Fruit fly (Drosophila melanogaster) whole organism, wandering third instar larva: ENCODE measurements around the gene yellow-f2.

Experiments used
- GATAd ChIP-seq: sonication (Bioruptor generic); optimal IDR thresholded peaks from 2 replicates; lab custom pipeline; 2016; ENCODE audit warnings: missing biosample characterization, missing genetic modification characterization
- Hnf4 ChIP-seq: fragments of 200-800 bp; sonication (Bioruptor generic); optimal IDR thresholded peaks from 2 replicates; lab custom pipeline; 2016; ENCODE audit warnings: missing biosample characterization, mild to moderate bottlenecking, missing genetic modification characterization
- Hr78 ChIP-seq: fragments of >200 bp; optimal IDR thresholded peaks from 2 replicates; lab custom pipeline; 2017; ENCODE audit warnings: missing biosample characterization, missing genetic modification characterization
- Hr83 ChIP-seq: fragments of 200-300 bp; sonication (Bioruptor generic); optimal IDR thresholded peaks from 2 replicates; lab custom pipeline; 2016; ENCODE audit warnings: missing biosample characterization, mild to moderate bottlenecking, missing genetic modification characterization, moderate library complexity; ENCODE audit not compliant: poor library complexity, severe bottlenecking
- Jra ChIP-seq: sonication (Bioruptor generic); optimal IDR thresholded peaks from 2 replicates; lab custom pipeline; 2016; ENCODE audit warnings: missing biosample characterization, missing genetic modification characterization
- Myc ChIP-seq: fragments of >200 bp; optimal IDR thresholded peaks from 2 replicates; lab custom pipeline; 2017
- N ChIP-seq: fragments of >200 bp; optimal IDR thresholded peaks from 2 replicates; lab custom pipeline; 2018; ENCODE audit warnings: missing biosample characterization, missing external identifiers, missing genetic modification characterization
- Sp1 ChIP-seq: fragments of 200-800 bp; sonication (Bioruptor generic); optimal IDR thresholded peaks from 3 replicates; lab custom pipeline; 2019; ENCODE audit warnings: missing biosample characterization, mild to moderate bottlenecking, missing genetic modification characterization, moderate library complexity
- dl ChIP-seq, 2 experiments: fragments of 175-275, 200-275 bp in 1 of 2; fragments of 200-275 bp in 1 of 2; sonication (Bioruptor generic); optimal IDR thresholded peaks; lab custom pipeline; 2018; ENCODE audit warnings: mild to moderate bottlenecking in 2 of 2, missing biosample characterization in 2 of 2, missing genetic modification characterization in 2 of 2, moderate library complexity in 2 of 2; ENCODE audit not compliant: partially characterized antibody in 2 of 2, insufficient read depth in 1 of 2
- pan ChIP-seq: fragments of >200 bp; optimal IDR thresholded peaks from 2 replicates; lab custom pipeline; 2017
- psq ChIP-seq: fragments of 200-800 bp; sonication (Bioruptor generic); optimal IDR thresholded peaks from 3 replicates; lab custom pipeline; 2017; ENCODE audit warnings: missing biosample characterization, mild to moderate bottlenecking, missing genetic modification characterization, moderate library complexity
- usp ChIP-seq: fragments of >200 bp; optimal IDR thresholded peaks from 2 replicates; lab custom pipeline; 2017; ENCODE audit warnings: missing biosample characterization, missing genetic modification characterization
- woc ChIP-seq: sonication (Bioruptor generic); optimal IDR thresholded peaks from 2 replicates; lab custom pipeline; 2016; ENCODE audit warnings: missing biosample characterization, mild to moderate bottlenecking, missing genetic modification characterization

DNA sequence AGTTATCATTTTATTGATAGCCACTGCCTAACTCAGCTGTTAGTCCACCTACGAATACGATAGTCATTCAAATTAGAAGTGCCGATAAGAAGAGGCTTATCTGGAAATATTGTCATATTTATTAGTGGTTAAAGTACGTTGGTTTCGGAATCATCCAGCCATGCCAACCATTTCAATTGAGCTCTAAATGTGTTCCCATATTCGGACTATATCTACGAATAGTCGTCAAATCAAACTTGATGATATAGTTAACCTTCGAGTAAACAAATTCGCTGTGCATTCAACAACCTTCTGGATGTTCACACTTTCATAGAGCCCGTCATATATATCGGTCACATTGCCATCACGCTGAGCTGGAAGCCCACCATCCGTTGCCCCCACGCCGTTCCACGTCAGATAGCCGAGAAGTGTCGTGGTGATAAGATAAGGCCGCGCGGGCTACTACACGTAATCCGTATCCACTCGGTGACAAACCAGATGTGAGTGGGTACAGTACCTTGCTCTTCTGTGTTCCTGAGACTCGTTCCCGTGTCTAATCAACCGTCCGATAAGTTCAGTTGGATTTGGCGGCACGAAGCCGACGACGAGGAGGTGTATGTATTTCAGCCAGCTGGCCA is 23.4 kb upstream of the yellow-f2 start:
- no peak for TF ChIP-seq psq (GFP tag; lab: Kevin White, UChicago)
- no peak for TF ChIP-seq Jra (GFP tag; lab: Kevin White, UChicago)
- TF ChIP-seq pan (lab: Kevin White, UChicago): no peak
- no peak for TF ChIP-seq woc (GFP tag; lab: Kevin White, UChicago)
- TF ChIP-seq Sp1 (GFP tag; lab: Kevin White, UChicago): no peak
- no peak for TF ChIP-seq dl (GFP tag; optimal IDR thresholded peaks at IDR 0.05; lab: Kevin White, UChicago; ENCODE audit: insufficient read depth in 1 of 2, partially characterized antibody in 2 of 2)
- TF ChIP-seq GATAd (GFP tag; lab: Kevin White, UChicago): no peak
- TF ChIP-seq usp (GFP tag; lab: Kevin White, UChicago): no peak
- no peak for TF ChIP-seq Hr83
- no peak for TF ChIP-seq N (GFP tag; lab: Kevin White, UChicago)
- no peak for TF ChIP-seq Hr78
- no peak for TF ChIP-seq Myc (lab: Kevin White, UChicago)
- TF ChIP-seq Hnf4 (GFP tag; lab: Kevin White, UChicago): no peak
